Worm (Caenorhabditis elegans): ENCODE results near the gene perm-1.
A peak's percentile ranks its signal among the peaks of the same experiment; 100 is the strongest.

The perm-1 gene

DNA sequence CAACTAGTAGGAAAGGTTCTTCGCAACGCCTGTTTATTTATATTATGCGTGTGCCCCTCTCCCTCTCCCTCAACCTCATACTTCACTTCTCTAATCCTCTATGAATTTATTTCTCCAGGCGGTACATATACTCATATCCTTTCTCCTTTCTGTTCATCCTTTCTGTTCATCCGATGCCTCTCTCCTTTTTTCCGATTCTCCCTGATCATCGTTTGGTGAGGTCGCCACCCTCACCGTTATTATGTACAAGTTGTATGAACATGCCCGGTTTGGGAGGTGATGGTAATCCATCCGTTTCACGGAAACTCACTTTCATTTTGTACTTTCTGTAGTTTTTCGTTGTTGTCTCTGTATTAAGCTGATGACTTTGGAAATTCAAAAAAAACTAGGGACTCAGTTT lies 40.9 kb upstream of the perm-1 start:
- TF ChIP-seq mdl-1 (tag; optimal IDR thresholded peaks at IDR 0.05) (no peak), snpc-4 (tag; optimal IDR thresholded peaks at IDR 0.05) (no peak), elt-1 (tag; optimal IDR thresholded peaks at IDR 0.05) (no peak), elt-3 (tag; optimal IDR thresholded peaks at IDR 0.05) (no peak), nhr-25 (tag; optimal IDR thresholded peaks at IDR 0.05) (no peak), ztf-4 (tag; optimal IDR thresholded peaks at IDR 0.05) (no peak), mbf-1 (tag; optimal IDR thresholded peaks at IDR 0.05) (no peak), sma-3 (GFP tag; optimal IDR thresholded peaks at IDR 0.05) (no peak), C34F6.9 (tag; optimal IDR thresholded peaks at IDR 0.05) (peak; percentile 6), nhr-129 (tag; optimal IDR thresholded peaks at IDR 0.05) (peak; percentile 27), ama-1 (optimal IDR thresholded peaks at IDR 0.05) (no peak)

DNA sequence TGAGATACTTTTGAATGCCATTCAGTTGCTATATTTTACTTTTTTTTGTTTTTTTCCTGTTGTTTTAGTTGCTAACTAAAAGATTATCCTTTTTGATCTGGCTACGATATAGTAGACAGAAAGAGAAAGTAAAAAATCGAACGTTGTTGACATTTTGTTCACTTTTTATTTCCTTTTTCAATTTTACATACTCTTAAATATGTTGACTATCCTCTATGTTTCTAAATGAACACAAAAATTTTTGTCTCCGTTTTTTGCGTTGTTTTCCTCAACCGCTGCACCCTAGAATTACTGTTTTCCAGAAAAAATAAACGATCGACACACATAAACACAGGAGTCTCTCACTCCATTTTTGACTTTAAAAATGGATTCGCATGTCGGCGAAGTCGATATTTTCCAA lies 38.6 kb upstream of the perm-1 start, which contains the start of gene klp-3:
Gene klp-3, plus strand, starts transcription at position 301 of the 400 bp plus-strand sequence.
- TF ChIP-seq sma-3 (GFP tag; optimal IDR thresholded peaks at IDR 0.05) (no peak), lin-39 (tag; optimal IDR thresholded peaks at IDR 0.05) (no peak), zag-1 (tag; optimal IDR thresholded peaks at IDR 0.05) (no peak), mdl-1 (tag; optimal IDR thresholded peaks at IDR 0.05) (no peak), nhr-237 (tag; optimal IDR thresholded peaks at IDR 0.05) (no peak), nhr-6 (tag; optimal IDR thresholded peaks at IDR 0.05) (no peak), lin-13 (GFP tag; optimal IDR thresholded peaks at IDR 0.05) (no peak), Y55F3AM.14 (GFP tag; optimal IDR thresholded peaks at IDR 0.05) (no peak), sma-9 (GFP tag; optimal IDR thresholded peaks at IDR 0.05) (no peak), sma-9 (tag; optimal IDR thresholded peaks at IDR 0.05) (no peak), unc-55 (GFP tag; optimal IDR thresholded peaks at IDR 0.05) (no peak), unc-39 (tag; optimal IDR thresholded peaks at IDR 0.05) (no peak), blmp-1 (tag; optimal IDR thresholded peaks at IDR 0.05; ENCODE audit: insufficient read depth) (no peak), nhr-10 (tag; optimal IDR thresholded peaks at IDR 0.05) (no peak), nhr-11 (tag; optimal IDR thresholded peaks at IDR 0.05) (no peak), sem-4 (tag; optimal IDR thresholded peaks at IDR 0.05) (no peak), skn-1 (tag; optimal IDR thresholded peaks at IDR 0.05) (no peak)

DNA sequence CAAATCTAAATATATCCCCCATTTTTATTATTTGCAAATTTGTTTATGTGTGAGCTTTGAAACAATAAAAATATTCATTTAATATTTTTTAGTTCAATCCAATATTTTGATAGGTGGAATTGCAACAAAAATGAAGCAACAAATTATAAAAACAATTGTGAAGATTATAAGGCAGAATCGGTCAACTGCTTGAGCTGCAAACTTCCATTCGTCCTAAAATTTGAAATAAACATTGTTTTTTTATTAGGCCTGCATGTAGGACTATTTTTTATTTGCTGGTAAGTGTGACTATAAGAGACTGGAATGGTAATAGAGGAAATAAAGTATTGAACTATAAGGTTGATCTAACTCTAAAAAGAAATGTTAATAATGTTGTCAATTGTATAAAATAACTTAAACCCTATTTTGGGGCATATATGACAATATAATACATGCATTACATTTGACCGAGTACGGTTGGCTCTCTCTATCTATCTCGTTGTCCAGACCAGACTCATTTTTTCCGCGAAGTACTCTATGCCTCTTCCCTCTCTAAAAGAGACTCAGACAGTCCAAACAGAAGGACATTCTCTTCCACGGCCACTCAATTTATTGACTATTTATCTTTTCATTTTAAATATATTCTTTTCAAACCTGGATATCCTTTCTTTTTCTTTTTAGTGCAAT lies 34.9 kb upstream of the perm-1 start, which contains the start of gene T09A5.4:
Gene T09A5.4, plus strand, starts transcription at position 616 of the 666 bp plus-strand sequence.
- TF ChIP-seq unc-55 (GFP tag; optimal IDR thresholded peaks at IDR 0.05), result peak; percentile 30
- no peak for TF ChIP-seq sma-9 (GFP tag; optimal IDR thresholded peaks at IDR 0.05)
- no peak for TF ChIP-seq sma-9 (tag; optimal IDR thresholded peaks at IDR 0.05)
- no peak for TF ChIP-seq blmp-1 (tag; optimal IDR thresholded peaks at IDR 0.05; ENCODE audit: insufficient read depth)
- TF ChIP-seq peb-1 (tag; optimal IDR thresholded peaks at IDR 0.05), result no peak
- TF ChIP-seq ztf-4 (tag; optimal IDR thresholded peaks at IDR 0.05), result no peak
- TF ChIP-seq mdl-1 (tag; optimal IDR thresholded peaks at IDR 0.05), result no peak
- TF ChIP-seq nhr-10 (tag; optimal IDR thresholded peaks at IDR 0.05), result no peak
- no peak for TF ChIP-seq nhr-21 (tag; optimal IDR thresholded peaks at IDR 0.05)
- peak; percentile 17 for TF ChIP-seq C34F6.9 (tag; optimal IDR thresholded peaks at IDR 0.05)
- TF ChIP-seq F13H6.1 (tag; optimal IDR thresholded peaks at IDR 0.05), result peak; percentile 33
- no peak for TF ChIP-seq lin-39 (tag; optimal IDR thresholded peaks at IDR 0.05)

DNA sequence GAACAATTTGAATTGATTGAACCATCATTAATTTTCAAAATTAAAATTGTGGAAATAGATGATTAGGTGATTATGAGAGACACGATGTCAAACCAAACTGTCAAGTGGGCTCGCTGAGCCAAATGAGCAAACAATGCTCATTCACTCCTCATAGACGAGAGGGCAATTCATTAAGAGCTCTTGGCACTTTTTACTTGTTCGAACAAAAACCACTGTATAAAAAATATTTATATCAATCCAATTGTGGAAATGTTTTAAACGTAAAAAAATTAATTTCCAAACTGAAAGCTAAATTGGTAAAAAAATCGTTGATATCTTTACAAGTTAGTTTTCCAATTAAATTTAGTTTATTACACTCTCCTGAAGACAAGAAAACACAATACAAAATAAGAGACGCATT lies 30.9 kb upstream of the perm-1 start, which contains the start of gene acr-7:
Gene acr-7, minus strand, starts transcription at position 101 of the 400 bp plus-strand sequence.
- TF ChIP-seq C34F6.9 (tag; optimal IDR thresholded peaks at IDR 0.05) (no peak), nhr-77 (tag; optimal IDR thresholded peaks at IDR 0.05) (no peak)

DNA sequence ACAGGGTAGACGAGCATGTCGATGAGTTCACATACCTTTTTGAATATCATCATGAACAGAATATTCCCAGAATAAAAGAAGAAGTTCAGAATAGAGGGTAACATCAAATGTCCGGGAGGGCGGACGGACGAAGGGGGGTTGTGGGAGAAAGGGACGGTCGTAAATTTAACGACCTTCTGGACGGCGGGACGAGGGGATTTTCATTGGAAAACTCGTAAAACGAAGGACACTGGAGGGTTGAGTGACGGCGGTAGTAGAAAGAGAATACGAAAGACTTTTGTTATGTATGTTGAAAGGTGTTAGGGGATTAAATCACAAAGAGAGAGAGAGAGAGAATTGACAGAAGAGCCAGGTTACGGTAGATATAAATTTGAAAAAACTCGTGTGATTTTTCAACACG lies 30.0 kb upstream of the perm-1 start:
- TF ChIP-seq nhr-25 (tag; optimal IDR thresholded peaks at IDR 0.05), result peak; percentile 16
- TF ChIP-seq sma-3 (GFP tag; optimal IDR thresholded peaks at IDR 0.05), result no peak
- no peak for TF ChIP-seq ztf-1 (GFP tag; conservative IDR thresholded peaks at IDR 0.05)
- TF ChIP-seq peb-1 (tag; optimal IDR thresholded peaks at IDR 0.05), result no peak
- no peak for TF ChIP-seq skn-1 (tag; optimal IDR thresholded peaks at IDR 0.05)
- peak; percentile 50 for TF ChIP-seq sem-4 (tag; optimal IDR thresholded peaks at IDR 0.05)
- no peak for TF ChIP-seq ceh-16 (tag; optimal IDR thresholded peaks at IDR 0.05)
- TF ChIP-seq aly-2 (tag; optimal IDR thresholded peaks at IDR 0.05), result no peak
- no peak for TF ChIP-seq blmp-1 (tag; optimal IDR thresholded peaks at IDR 0.05; ENCODE audit: insufficient read depth)
- no peak for TF ChIP-seq crh-2 (tag; optimal IDR thresholded peaks at IDR 0.05)
- no peak for TF ChIP-seq unc-39 (tag; optimal IDR thresholded peaks at IDR 0.05)
